Worm (Caenorhabditis elegans) whole organism, L3 larva: Measurements from ENCODE around the gene str-106.

Experiments used
- R02D3.7 ChIP-seq: fragments of 150-350 bp; optimal IDR thresholded peaks from 2 replicates; lab custom pipeline; 2014; ENCODE audit warnings: missing biosample characterization, missing genetic modification characterization
- ZK546.5 ChIP-seq: sonication (generic microtip); optimal IDR thresholded peaks from 2 replicates; lab custom pipeline; 2017; ENCODE audit warnings: missing biosample characterization, missing genetic modification characterization
- aly-2 ChIP-seq: fragments of 150-350 bp; optimal IDR thresholded peaks from 2 replicates; lab custom pipeline; 2014; ENCODE audit warnings: missing biosample characterization, missing genetic modification characterization
- ama-1 ChIP-seq: fragments of 150-350 bp; optimal IDR thresholded peaks from 2 replicates; lab custom pipeline; 2018
- egl-27 ChIP-seq: sonication (generic microtip); optimal IDR thresholded peaks from 4 replicates; lab custom pipeline; 2017; ENCODE audit warnings: missing biosample characterization, missing genetic modification reagents, missing genetic modification characterization
- nhr-237 ChIP-seq: fragments of 150-350 bp; optimal IDR thresholded peaks from 2 replicates; lab custom pipeline; 2014; ENCODE audit warnings: missing biosample characterization, missing genetic modification characterization
- snpc-4 ChIP-seq: fragments of 150-350 bp; optimal IDR thresholded peaks from 2 replicates; lab custom pipeline; 2014; ENCODE audit warnings: missing biosample characterization, missing genetic modification characterization
- unc-62 ChIP-seq: fragments of 150-350 bp; sonication (generic microtip); optimal IDR thresholded peaks from 4 replicates; lab custom pipeline; 2014; ENCODE audit warnings: missing biosample characterization, missing genetic modification reagents, missing genetic modification characterization

ce11 chrV:16132215-16132614, 48.2 kb upstream of the str-106 start:
- TF ChIP-seq ZK546.5 (tag; lab: Kevin White, UChicago) (no peak), aly-2 (tag; lab: Kevin White, UChicago) (no peak), R02D3.7 (tag; lab: Kevin White, UChicago) (no peak), nhr-237 (no peak), ama-1 (lab: Kevin White, UChicago) (no peak), egl-27 (tag; lab: Kevin White, UChicago) (no peak), snpc-4 (tag; lab: Kevin White, UChicago) (no peak), unc-62 (no peak)
